Fruit fly (Drosophila melanogaster): ENCODE data around the gene CheA75a.

Gene CheA75a

dm6 chr3L:18272321-18273054 lies 20.6 kb downstream of the CheA75a start:
- TF ChIP-seq Myc (optimal IDR thresholded peaks at IDR 0.05) (no peak), insv (optimal IDR thresholded peaks at IDR 0.05) (no peak), Sin3A (optimal IDR thresholded peaks at IDR 0.05) (no peak), psq (optimal IDR thresholded peaks at IDR 0.05) (no peak), h (optimal IDR thresholded peaks at IDR 0.05) (no peak), ttk (optimal IDR thresholded peaks at IDR 0.05) (no peak)

- TF ChIP-seq h (optimal IDR thresholded peaks at IDR 0.05), result no peak
- TF ChIP-seq psq (optimal IDR thresholded peaks at IDR 0.05), result no peak
- no peak for TF ChIP-seq Myc (optimal IDR thresholded peaks at IDR 0.05)
- no peak for TF ChIP-seq ttk (optimal IDR thresholded peaks at IDR 0.05)
- no peak for TF ChIP-seq insv (optimal IDR thresholded peaks at IDR 0.05)
- no peak for TF ChIP-seq Sin3A (optimal IDR thresholded peaks at IDR 0.05)
Observed at dm6 chr3L:18273121-18273520, 21.2 kb downstream of the CheA75a start.

dm6 chr3L:18274188-18274587 lies 22.3 kb downstream of the CheA75a start:
- no peak for TF ChIP-seq h (optimal IDR thresholded peaks at IDR 0.05)
- TF ChIP-seq Myc (optimal IDR thresholded peaks at IDR 0.05), result no peak
- TF ChIP-seq psq (optimal IDR thresholded peaks at IDR 0.05), result no peak
- no peak for TF ChIP-seq ttk (optimal IDR thresholded peaks at IDR 0.05)
- TF ChIP-seq insv (optimal IDR thresholded peaks at IDR 0.05), result no peak
- no peak for TF ChIP-seq Sin3A (optimal IDR thresholded peaks at IDR 0.05)

DNA sequence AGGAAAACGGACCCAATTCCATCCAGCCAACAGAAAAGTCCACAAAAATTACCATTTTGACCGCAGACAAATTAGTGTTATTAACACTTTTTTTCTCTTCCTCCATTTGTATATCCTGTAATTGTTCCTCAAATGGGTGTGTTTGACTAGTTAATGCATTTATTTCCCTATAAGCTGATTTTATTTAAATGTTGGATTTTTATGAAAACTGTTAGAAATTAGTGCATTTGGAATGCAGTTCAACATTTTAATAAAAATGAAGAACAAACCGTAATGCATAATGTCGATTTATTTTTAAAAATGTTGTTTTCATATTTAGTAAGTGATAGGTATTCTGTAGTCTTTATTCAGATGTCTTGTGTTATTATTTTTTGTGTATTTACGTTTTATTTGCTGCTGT lies 24.0 kb downstream of the CheA75a start:
- no peak for TF ChIP-seq h (optimal IDR thresholded peaks at IDR 0.05)
- no peak for TF ChIP-seq psq (optimal IDR thresholded peaks at IDR 0.05)
- no peak for TF ChIP-seq ttk (optimal IDR thresholded peaks at IDR 0.05)
- no peak for TF ChIP-seq insv (optimal IDR thresholded peaks at IDR 0.05)
- no peak for TF ChIP-seq Sin3A (optimal IDR thresholded peaks at IDR 0.05)
- no peak for TF ChIP-seq Myc (optimal IDR thresholded peaks at IDR 0.05)

- TF ChIP-seq h (optimal IDR thresholded peaks at IDR 0.05) (no peak), insv (optimal IDR thresholded peaks at IDR 0.05) (no peak), ttk (optimal IDR thresholded peaks at IDR 0.05) (no peak), psq (optimal IDR thresholded peaks at IDR 0.05) (no peak), Sin3A (optimal IDR thresholded peaks at IDR 0.05) (no peak), Myc (optimal IDR thresholded peaks at IDR 0.05) (no peak)
Observed at dm6 chr3L:18276602-18277001, 24.7 kb downstream of the CheA75a start.

dm6 chr3L:18281236-18281635 lies 29.3 kb downstream of the CheA75a start:
- no peak for TF ChIP-seq insv (optimal IDR thresholded peaks at IDR 0.05)
- TF ChIP-seq h (optimal IDR thresholded peaks at IDR 0.05), result no peak
- no peak for TF ChIP-seq psq (optimal IDR thresholded peaks at IDR 0.05)
- TF ChIP-seq ttk (optimal IDR thresholded peaks at IDR 0.05), result no peak
- TF ChIP-seq Sin3A (optimal IDR thresholded peaks at IDR 0.05), result no peak
- TF ChIP-seq Myc (optimal IDR thresholded peaks at IDR 0.05), result no peak

- TF ChIP-seq h (optimal IDR thresholded peaks at IDR 0.05) (no peak), ttk (optimal IDR thresholded peaks at IDR 0.05) (no peak), psq (optimal IDR thresholded peaks at IDR 0.05) (no peak), insv (optimal IDR thresholded peaks at IDR 0.05) (no peak), Sin3A (optimal IDR thresholded peaks at IDR 0.05) (no peak), Myc (optimal IDR thresholded peaks at IDR 0.05) (no peak)
Observed at dm6 chr3L:18289993-18290727, 38.3 kb downstream of the CheA75a start.

- no peak for TF ChIP-seq Sin3A (optimal IDR thresholded peaks at IDR 0.05)
- no peak for TF ChIP-seq insv (optimal IDR thresholded peaks at IDR 0.05)
- TF ChIP-seq h (optimal IDR thresholded peaks at IDR 0.05), result no peak
- no peak for TF ChIP-seq Myc (optimal IDR thresholded peaks at IDR 0.05)
- TF ChIP-seq psq (optimal IDR thresholded peaks at IDR 0.05), result no peak
- TF ChIP-seq ttk (optimal IDR thresholded peaks at IDR 0.05), result no peak
Observed at dm6 chr3L:18294212-18294944, 42.5 kb downstream of the CheA75a start, which contains the start of gene CG5103. TSS of gene CG5103 (minus strand) at chr3L:18294262.

dm6 chr3L:18296452-18296851 lies 44.6 kb downstream of the CheA75a start:
- TF ChIP-seq Myc (optimal IDR thresholded peaks at IDR 0.05), result no peak
- no peak for TF ChIP-seq psq (optimal IDR thresholded peaks at IDR 0.05)
- TF ChIP-seq h (optimal IDR thresholded peaks at IDR 0.05), result no peak
- TF ChIP-seq insv (optimal IDR thresholded peaks at IDR 0.05), result no peak
- no peak for TF ChIP-seq Sin3A (optimal IDR thresholded peaks at IDR 0.05)
- TF ChIP-seq ttk (optimal IDR thresholded peaks at IDR 0.05), result no peak

- no peak for TF ChIP-seq h (optimal IDR thresholded peaks at IDR 0.05)
- no peak for TF ChIP-seq psq (optimal IDR thresholded peaks at IDR 0.05)
- no peak for TF ChIP-seq Myc (optimal IDR thresholded peaks at IDR 0.05)
- TF ChIP-seq Sin3A (optimal IDR thresholded peaks at IDR 0.05), result no peak
- no peak for TF ChIP-seq insv (optimal IDR thresholded peaks at IDR 0.05)
- no peak for TF ChIP-seq ttk (optimal IDR thresholded peaks at IDR 0.05)
Observed at dm6 chr3L:18297328-18297727, 45.4 kb downstream of the CheA75a start.

DNA sequence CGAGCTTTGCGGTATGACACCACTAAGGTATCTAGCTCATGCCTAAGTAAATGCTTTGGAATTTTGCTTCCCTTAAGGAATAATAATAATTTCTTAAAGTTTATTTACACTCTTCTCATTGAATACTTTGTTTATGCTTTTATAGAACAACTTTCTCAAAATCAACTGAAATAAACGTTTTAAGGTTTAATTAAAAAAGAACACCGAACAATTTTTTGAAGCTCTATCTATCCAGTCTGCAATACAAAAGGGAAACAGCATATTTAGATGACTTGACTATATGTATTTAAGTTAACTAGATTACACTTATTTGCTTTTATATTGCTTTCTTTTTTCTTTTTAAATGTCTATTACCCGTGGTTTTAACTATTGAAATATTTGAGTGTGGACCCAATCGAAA lies 49.3 kb downstream of the CheA75a start, which contains the start of gene CG13700:
Gene CG13700 (minus strand): TSS at position 101 of the 400 bp plus-strand sequence.
- no peak for TF ChIP-seq Sin3A (optimal IDR thresholded peaks at IDR 0.05)
- TF ChIP-seq psq (optimal IDR thresholded peaks at IDR 0.05), result no peak
- no peak for TF ChIP-seq insv (optimal IDR thresholded peaks at IDR 0.05)
- no peak for TF ChIP-seq Myc (optimal IDR thresholded peaks at IDR 0.05)
- TF ChIP-seq h (optimal IDR thresholded peaks at IDR 0.05), result no peak
- TF ChIP-seq ttk (optimal IDR thresholded peaks at IDR 0.05), result no peak

Measured in Kc167 (cell line).